Fruit fly (Drosophila melanogaster): Measurements from ENCODE around the gene Spn28F.

Gene Spn28F

DNA sequence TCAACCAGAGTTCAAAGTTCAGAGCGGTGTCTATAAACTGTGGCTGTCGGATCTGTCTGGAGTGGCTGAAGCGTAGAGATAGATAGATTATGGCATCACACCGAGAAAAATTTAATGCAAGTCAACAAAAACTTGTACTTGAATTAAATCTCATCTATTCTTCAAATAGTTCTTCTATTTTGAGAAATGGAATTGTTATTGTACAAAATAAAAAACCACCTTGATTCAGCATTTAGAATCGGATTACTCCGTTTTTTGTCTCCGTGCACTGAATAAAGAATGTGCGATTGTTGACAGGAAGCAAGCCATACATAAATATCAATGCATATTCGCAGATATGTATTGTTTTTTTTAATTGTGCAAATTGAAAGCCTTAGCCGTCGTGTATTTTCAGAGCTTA, 12.0 kb downstream of the Spn28F start (continued):
- no peak for TF ChIP-seq CG7372 (GFP tag; IDR thresholded peaks at IDR 0.05)
- peak; percentile 47 for TF ChIP-seq dmrt11E (tag; optimal IDR thresholded peaks at IDR 0.05)
- TF ChIP-seq zfh1 (GFP tag; IDR thresholded peaks at IDR 0.05) = peak; percentile 57; the same call in 2 of the 3 replicates
- no peak for TF ChIP-seq yki (optimal IDR thresholded peaks at IDR 0.05)
- peak in 1 of 2 experiments; percentile 35 for TF ChIP-seq Hr51 (GFP tag; optimal IDR thresholded peaks at IDR 0.05)
- TF ChIP-seq BEAF-32 (GFP tag; optimal IDR thresholded peaks at IDR 0.05) = no peak
- peak; percentile 46; the same call in 1 of the 3 replicates for TF ChIP-seq dysf (GFP tag; IDR thresholded peaks at IDR 0.05)
- no peak for TF ChIP-seq crp (GFP tag; optimal IDR thresholded peaks at IDR 0.05)
- TF ChIP-seq Myb (GFP tag; optimal IDR thresholded peaks at IDR 0.05) = no peak
- no peak for TF ChIP-seq CG8944 (GFP tag; optimal IDR thresholded peaks at IDR 0.05)
- 0 out of 2 replicates have a peak, but pooled peaks have one; percentile 25 for TF ChIP-seq CG4404 (GFP tag; IDR thresholded peaks at IDR 0.05)
- no peak for TF ChIP-seq psq (GFP tag; optimal IDR thresholded peaks at IDR 0.05)
- peak; percentile 53 for TF ChIP-seq Rfx (GFP tag; IDR thresholded peaks at IDR 0.05)
- no peak for TF ChIP-seq CG31365 (tag; optimal IDR thresholded peaks at IDR 0.05)
- no peak for TF ChIP-seq TFAM (GFP tag; optimal IDR thresholded peaks at IDR 0.05)
- no peak for TF ChIP-seq ssp (GFP tag; IDR thresholded peaks at IDR 0.05)
- peak; percentile 34; the same call in 2 of the 3 replicates for TF ChIP-seq tgo (GFP tag; IDR thresholded peaks at IDR 0.05)
- TF ChIP-seq CG34224 (GFP tag; IDR thresholded peaks at IDR 0.05; ENCODE audit: partially characterized antibody) = no peak
- TF ChIP-seq Abd-B (GFP tag; optimal IDR thresholded peaks at IDR 0.05) = peak; percentile 17
- no peak for TF ChIP-seq tll (GFP tag; optimal IDR thresholded peaks at IDR 0.05)
- TF ChIP-seq CG15514 (GFP tag; optimal IDR thresholded peaks at IDR 0.05) = no peak
- no peak for TF ChIP-seq CG18011 (GFP tag; optimal IDR thresholded peaks at IDR 0.05)
- peak; percentile 41 for TF ChIP-seq CG9727 (GFP tag; optimal IDR thresholded peaks at IDR 0.05)
- TF ChIP-seq Sox102F (GFP tag; optimal IDR thresholded peaks at IDR 0.05) = peak; percentile 33
- TF ChIP-seq grn (GFP tag; optimal IDR thresholded peaks at IDR 0.05) = no peak
- peak; percentile 77 for TF ChIP-seq Drgx (GFP tag; IDR thresholded peaks at IDR 0.05)
- no peak for TF ChIP-seq Dek (tag; optimal IDR thresholded peaks at IDR 0.05)
- TF ChIP-seq vvl (GFP tag; IDR thresholded peaks at IDR 0.05) = peak; percentile 62
- TF ChIP-seq sim (GFP tag; IDR thresholded peaks at IDR 0.05) = 0 out of 2 replicates have a peak, but pooled peaks have one; percentile 20
- TF ChIP-seq Ets65A (GFP tag) = peak; percentile 83
- TF ChIP-seq CG7786 (GFP tag; optimal IDR thresholded peaks at IDR 0.05) = no peak
- no peak for TF ChIP-seq Bteb2 (GFP tag; optimal IDR thresholded peaks at IDR 0.05)
- no peak for TF ChIP-seq pzg (GFP tag; optimal IDR thresholded peaks at IDR 0.05)
- no peak for TF ChIP-seq so (GFP tag; IDR thresholded peaks at IDR 0.05)
- TF ChIP-seq Nf-YC (tag; optimal IDR thresholded peaks at IDR 0.05) = no peak
- TF ChIP-seq zf30C (GFP tag; optimal IDR thresholded peaks at IDR 0.05) = no peak
- TF ChIP-seq chif (GFP tag; optimal IDR thresholded peaks at IDR 0.05) = peak in 1 of 2 experiments; percentile 24
- no peak for TF ChIP-seq CG4360 (GFP tag; IDR thresholded peaks at IDR 0.05)
- no peak for TF ChIP-seq zen2 (GFP tag; IDR thresholded peaks at IDR 0.05; ENCODE audit: partially characterized antibody)
- TF ChIP-seq jing (GFP tag; optimal IDR thresholded peaks at IDR 0.05) = no peak
- TF ChIP-seq abd-A (tag; optimal IDR thresholded peaks at IDR 0.05) = no peak
- TF ChIP-seq gem (tag; optimal IDR thresholded peaks at IDR 0.05) = peak; percentile 56
- TF ChIP-seq Atf6 (GFP tag; IDR thresholded peaks at IDR 0.05) = peak; percentile 60; the same call in 1 of the 2 replicates
- TF ChIP-seq da (GFP tag; optimal IDR thresholded peaks at IDR 0.05) = no peak
- TF ChIP-seq slou (GFP tag; optimal IDR thresholded peaks at IDR 0.05) = no peak
- peak; percentile 18 for TF ChIP-seq phol (tag; optimal IDR thresholded peaks at IDR 0.05)
- TF ChIP-seq gcm2 (GFP tag; optimal IDR thresholded peaks at IDR 0.05) = no peak
- no peak for TF ChIP-seq bowl (GFP tag; IDR thresholded peaks at IDR 0.05)
- peak; percentile 61; the same call in 1 of the 2 replicates for TF ChIP-seq Ada2b (GFP tag; IDR thresholded peaks at IDR 0.05)
- peak; percentile 40 for TF ChIP-seq CG7839 (tag; optimal IDR thresholded peaks at IDR 0.05)
- no peak for TF ChIP-seq CG17912 (GFP tag; optimal IDR thresholded peaks at IDR 0.05)
